Worm (Caenorhabditis elegans): Measurements from ENCODE around the gene F56B3.4.

F56B3.4 gene

DNA sequence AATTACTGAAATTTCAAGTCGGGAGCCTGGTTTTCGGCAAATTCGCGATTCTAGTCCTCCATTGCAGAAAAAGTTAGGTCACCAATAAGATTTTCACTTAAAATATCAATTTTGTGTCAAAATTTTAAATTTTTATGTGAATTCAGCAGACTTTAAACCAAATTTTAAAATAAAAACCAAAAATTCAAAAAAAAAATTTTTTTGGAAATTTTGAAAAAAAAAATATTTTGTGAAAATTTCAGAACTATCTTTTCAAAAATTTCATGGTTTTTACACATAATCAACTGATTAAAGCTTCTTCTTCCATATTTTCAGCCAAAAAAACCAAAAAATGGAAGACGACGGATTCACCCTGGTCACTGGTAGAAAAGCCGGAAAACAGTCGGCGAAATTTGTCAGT, 10.7 kb upstream of the F56B3.4 start, which contains the start of gene Y55F3BL.4:
TSS of gene Y55F3BL.4 (plus strand) at position 301 of the 400 bp plus-strand sequence.
- TF ChIP-seq egl-18 (GFP tag; IDR thresholded peaks at IDR 0.05) (no peak), ceh-40 (GFP tag; IDR thresholded peaks at IDR 0.05) (no peak), hlh-26 (GFP tag; conservative IDR thresholded peaks at IDR 0.05) (no peak), mel-28 (tag; optimal IDR thresholded peaks at IDR 0.05; ENCODE audit: borderline replicate concordance) (no peak), bed-2 (GFP tag; IDR thresholded peaks at IDR 0.05) (no peak), madf-3 (GFP tag; IDR thresholded peaks at IDR 0.05) (no peak), chd-7 (tag; optimal IDR thresholded peaks at IDR 0.05) (no peak), madf-6 (GFP tag; IDR thresholded peaks at IDR 0.05) (no peak), B0336.3 (GFP tag; IDR thresholded peaks at IDR 0.05) (no peak), him-1 (tag; optimal IDR thresholded peaks at IDR 0.05) (no peak), rcor-1 (GFP tag; IDR thresholded peaks at IDR 0.05) (no peak), let-526 (GFP tag; IDR thresholded peaks at IDR 0.05) (no peak), B0261.1 (tag; optimal IDR thresholded peaks at IDR 0.05) (no peak), lin-26 (GFP tag; IDR thresholded peaks at IDR 0.05) (no peak), K11D2.4 (GFP tag; IDR thresholded peaks at IDR 0.05) (no peak), C17E4.6 (GFP tag; IDR thresholded peaks at IDR 0.05) (no peak), hsf-1 (GFP tag; IDR thresholded peaks at IDR 0.05) (no peak), sptf-2 (GFP tag; optimal IDR thresholded peaks at IDR 0.05) (no peak)

DNA sequence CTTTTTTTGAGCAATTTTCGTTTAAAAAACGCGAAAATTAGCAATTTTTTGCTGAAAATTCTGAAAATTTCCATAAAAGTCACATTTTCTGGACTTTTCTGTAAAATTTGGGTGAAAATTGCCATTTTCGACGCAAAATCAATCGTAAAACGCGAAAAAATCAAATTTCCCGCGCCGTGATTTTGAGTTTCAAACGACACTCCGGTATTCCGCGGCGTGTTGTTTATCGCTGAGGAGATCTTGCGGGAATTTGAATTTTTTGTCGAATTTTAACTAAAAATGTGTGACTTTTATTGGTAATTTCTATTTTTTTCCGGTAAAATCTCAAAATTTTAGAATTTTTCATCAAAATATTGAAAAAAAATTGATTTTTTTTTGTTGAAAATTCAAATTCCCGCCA, 7.1 kb upstream of the F56B3.4 start:
- TF ChIP-seq nfyb-1 (GFP tag; IDR thresholded peaks at IDR 0.05) (no peak), let-526 (GFP tag; IDR thresholded peaks at IDR 0.05) (no peak)

DNA sequence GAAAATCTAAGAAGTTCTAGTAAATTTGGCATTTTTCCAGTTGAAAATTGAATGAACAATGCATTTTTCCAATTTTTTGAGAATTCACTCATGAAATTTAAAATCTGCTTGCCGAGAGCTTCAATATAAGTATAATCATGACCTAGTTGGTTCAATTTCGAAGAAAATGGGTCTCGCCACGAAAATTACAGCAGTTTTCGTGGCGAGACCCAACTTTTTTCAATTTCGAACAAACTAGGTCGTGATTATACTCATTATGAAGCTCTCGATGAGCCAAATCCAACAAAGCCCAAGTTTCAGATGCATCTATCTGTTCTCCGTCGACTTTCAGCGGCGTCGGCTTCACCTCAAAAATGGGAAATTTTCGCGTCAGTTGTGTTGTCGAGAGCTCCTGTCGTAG, 6.4 kb upstream of the F56B3.4 start, which contains the start of gene mrpl-46:
TSS of gene mrpl-46 (plus strand) at position 301 of the 400 bp plus-strand sequence.
- TF ChIP-seq lsl-1 (GFP tag; optimal IDR thresholded peaks at IDR 0.05) = no peak
- TF ChIP-seq attf-6 (GFP tag; IDR thresholded peaks at IDR 0.05) = no peak
- TF ChIP-seq ets-4 (GFP tag; optimal IDR thresholded peaks at IDR 0.05) = no peak
- no peak for TF ChIP-seq ceh-79 (tag; optimal IDR thresholded peaks at IDR 0.05)

DNA sequence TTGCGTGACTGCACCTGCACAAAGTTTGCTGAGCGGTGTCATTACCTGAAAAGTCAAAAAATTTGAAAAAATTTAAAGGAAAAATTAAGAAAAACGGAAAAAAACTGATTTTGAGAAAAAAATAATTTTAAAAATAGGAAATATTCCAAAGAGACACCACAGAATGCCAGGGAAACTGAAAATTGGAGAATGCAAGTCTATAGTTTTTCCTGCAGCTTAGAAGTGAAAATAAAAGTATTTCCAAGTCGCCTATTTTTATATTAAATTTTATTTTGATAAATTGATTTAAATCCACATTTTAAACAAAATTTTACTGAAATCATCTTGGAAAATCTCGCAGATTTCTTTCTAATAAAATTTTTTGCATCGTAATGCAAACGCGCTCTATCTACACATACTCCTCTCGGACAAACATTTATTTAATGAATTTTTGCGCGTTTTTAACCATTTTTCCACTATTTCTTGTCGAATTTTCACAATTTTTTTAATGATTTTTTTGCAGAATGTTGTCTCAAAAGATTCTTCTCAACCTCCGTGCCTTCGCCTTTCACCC, 2.5 kb upstream of the F56B3.4 start, which contains the start of the genes F56B3.11 and ech-5:
TSS of gene F56B3.11 (minus strand) at position 51 of the 553 bp plus-strand sequence.
TSS of gene ech-5 (plus strand) at position 503 of the 553 bp plus-strand sequence.
- TF ChIP-seq mes-4 (tag; optimal IDR thresholded peaks at IDR 0.05) (no peak), hlh-12 (tag; optimal IDR thresholded peaks at IDR 0.05) (no peak), lir-1 (GFP tag; conservative IDR thresholded peaks at IDR 0.05) (no peak), sptf-2 (GFP tag; optimal IDR thresholded peaks at IDR 0.05) (no peak), attf-6 (GFP tag; IDR thresholded peaks at IDR 0.05) (no peak), nhr-179 (tag; optimal IDR thresholded peaks at IDR 0.05) (no peak), lin-40 (tag; optimal IDR thresholded peaks at IDR 0.05) (peak; percentile 71), sdz-38 (tag; optimal IDR thresholded peaks at IDR 0.05) (no peak), bed-2 (GFP tag; IDR thresholded peaks at IDR 0.05) (no peak), snpc-1.3 (tag; optimal IDR thresholded peaks at IDR 0.05; ENCODE audit: insufficient read depth) (peak; percentile 24), fkh-3 (tag; optimal IDR thresholded peaks at IDR 0.05) (no peak), ceh-79 (tag; optimal IDR thresholded peaks at IDR 0.05) (no peak), repo-1 (tag; optimal IDR thresholded peaks at IDR 0.05) (no peak), lin-35 (GFP tag; optimal IDR thresholded peaks at IDR 0.05) (peak in 1 of 3 experiments; percentile 32), madf-6 (GFP tag; IDR thresholded peaks at IDR 0.05) (no peak), xnd-1 (tag; optimal IDR thresholded peaks at IDR 0.05) (no peak), tlf-1 (GFP tag; optimal IDR thresholded peaks at IDR 0.05) (peak; percentile 9), madf-10 (tag; optimal IDR thresholded peaks at IDR 0.05) (peak; percentile 68), atf-7 (tag; optimal IDR thresholded peaks at IDR 0.05) (no peak), lag-1 (GFP tag; IDR thresholded peaks at IDR 0.05) (no peak), K11D2.4 (GFP tag; IDR thresholded peaks at IDR 0.05) (no peak), tbx-9 (tag; optimal IDR thresholded peaks at IDR 0.05; ENCODE audit: borderline replicate concordance) (no peak), ceh-100 (GFP tag; IDR thresholded peaks at IDR 0.05) (peak; percentile 95), Y53F4B.3 (GFP tag; IDR thresholded peaks at IDR 0.05) (no peak), zfh-2 (GFP tag; conservative IDR thresholded peaks at IDR 0.05) (no peak), aptf-2 (GFP tag; conservative IDR thresholded peaks at IDR 0.05) (0 out of 2 replicates have a peak, but pooled peaks have one; percentile 25), ama-1 (optimal IDR thresholded peaks at IDR 0.05) (no peak), ama-1 (GFP tag; optimal IDR thresholded peaks at IDR 0.05) (no peak)
